Fruit fly (Drosophila melanogaster): ENCODE results near the gene CG43347.

CG43347 gene

dm6 chrX:10587445-10587844, 32.5 kb downstream of the CG43347 start:
- no peak for TF ChIP-seq Hr96 (GFP tag; optimal IDR thresholded peaks at IDR 0.05)
- TF ChIP-seq toe (GFP tag; optimal IDR thresholded peaks at IDR 0.05) = no peak
- TF ChIP-seq CG12768 (GFP tag; optimal IDR thresholded peaks at IDR 0.05) = no peak
- TF ChIP-seq ovo (GFP tag; optimal IDR thresholded peaks at IDR 0.05) = no peak
- peak; percentile 24 for TF ChIP-seq CG7101 (tag; optimal IDR thresholded peaks at IDR 0.05)
- TF ChIP-seq pad (GFP tag; optimal IDR thresholded peaks at IDR 0.05) = peak; percentile 7
- TF ChIP-seq Crg-1 (GFP tag; optimal IDR thresholded peaks at IDR 0.05) = no peak
- TF ChIP-seq CG7045 (GFP tag; optimal IDR thresholded peaks at IDR 0.05) = no peak
- TF ChIP-seq tj (GFP tag; optimal IDR thresholded peaks at IDR 0.05) = no peak
- peak; percentile 95 for TF ChIP-seq bab1 (GFP tag; optimal IDR thresholded peaks at IDR 0.05)
- TF ChIP-seq Clk (GFP tag; optimal IDR thresholded peaks at IDR 0.05) = no peak
- no peak for TF ChIP-seq kay (GFP tag; ENCODE audit: borderline replicate concordance)
- no peak for TF ChIP-seq CG33017 (tag; optimal IDR thresholded peaks at IDR 0.05)
- no peak for TF ChIP-seq CG5204 (GFP tag; optimal IDR thresholded peaks at IDR 0.05)
- TF ChIP-seq CG11617 (GFP tag; optimal IDR thresholded peaks at IDR 0.05) = no peak
- peak; percentile 63 for TF ChIP-seq CG14711 (tag; optimal IDR thresholded peaks at IDR 0.05)
- TF ChIP-seq CG1620 (GFP tag; optimal IDR thresholded peaks at IDR 0.05) = no peak

dm6 chrX:10586173-10586572, 33.8 kb downstream of the CG43347 start:
- TF ChIP-seq cnc (optimal IDR thresholded peaks at IDR 0.05) (no peak), Clk (GFP tag; optimal IDR thresholded peaks at IDR 0.05) (no peak), CG11617 (GFP tag; optimal IDR thresholded peaks at IDR 0.05) (no peak), tj (GFP tag; optimal IDR thresholded peaks at IDR 0.05) (peak; percentile 96)

- TF ChIP-seq kay (GFP tag; ENCODE audit: borderline replicate concordance) (peak; percentile 78), CG5204 (GFP tag; optimal IDR thresholded peaks at IDR 0.05) (no peak), tj (GFP tag; optimal IDR thresholded peaks at IDR 0.05) (peak; percentile 68), bab1 (GFP tag; optimal IDR thresholded peaks at IDR 0.05) (peak; percentile 32), CG7045 (GFP tag; optimal IDR thresholded peaks at IDR 0.05) (no peak), toe (GFP tag; optimal IDR thresholded peaks at IDR 0.05) (no peak), CG33017 (tag; optimal IDR thresholded peaks at IDR 0.05) (no peak), CG7101 (tag; optimal IDR thresholded peaks at IDR 0.05) (no peak), cic (GFP tag; optimal IDR thresholded peaks at IDR 0.05) (peak; percentile 43), CG14711 (tag; optimal IDR thresholded peaks at IDR 0.05) (no peak), CG1620 (GFP tag; optimal IDR thresholded peaks at IDR 0.05) (no peak), cnc (optimal IDR thresholded peaks at IDR 0.05) (no peak), Hr96 (GFP tag; optimal IDR thresholded peaks at IDR 0.05) (peak; percentile 36), ovo (GFP tag; optimal IDR thresholded peaks at IDR 0.05) (peak; percentile 43), Mnt (GFP tag; optimal IDR thresholded peaks at IDR 0.05) (peak; percentile 43), CG11617 (GFP tag; optimal IDR thresholded peaks at IDR 0.05) (no peak), CG12768 (GFP tag; optimal IDR thresholded peaks at IDR 0.05) (no peak), pad (GFP tag; optimal IDR thresholded peaks at IDR 0.05) (peak; percentile 88), Clk (GFP tag; optimal IDR thresholded peaks at IDR 0.05) (no peak), Crg-1 (GFP tag; optimal IDR thresholded peaks at IDR 0.05) (no peak)
Measured at dm6 chrX:10585158-10585634, 34.8 kb downstream of the CG43347 start, which contains the start of gene spri. TSS of gene spri (minus strand) at chrX:10585422.

dm6 chrX:10584461-10584860, 35.5 kb downstream of the CG43347 start:
- TF ChIP-seq CG7045 (GFP tag; optimal IDR thresholded peaks at IDR 0.05) (no peak), CG12768 (GFP tag; optimal IDR thresholded peaks at IDR 0.05) (no peak), bab1 (GFP tag; optimal IDR thresholded peaks at IDR 0.05) (peak; percentile 75)

dm6 chrX:10582064-10582463, 37.9 kb downstream of the CG43347 start:
- TF ChIP-seq pad (GFP tag; optimal IDR thresholded peaks at IDR 0.05) (no peak), cnc (optimal IDR thresholded peaks at IDR 0.05) (no peak), CG7045 (GFP tag; optimal IDR thresholded peaks at IDR 0.05) (no peak)

- TF ChIP-seq CG1620 (GFP tag; optimal IDR thresholded peaks at IDR 0.05) (no peak), CG7101 (tag; optimal IDR thresholded peaks at IDR 0.05) (no peak), CG5204 (GFP tag; optimal IDR thresholded peaks at IDR 0.05) (no peak), CG7045 (GFP tag; optimal IDR thresholded peaks at IDR 0.05) (no peak), bab1 (GFP tag; optimal IDR thresholded peaks at IDR 0.05) (no peak), ovo (GFP tag; optimal IDR thresholded peaks at IDR 0.05) (no peak), tj (GFP tag; optimal IDR thresholded peaks at IDR 0.05) (no peak), pad (GFP tag; optimal IDR thresholded peaks at IDR 0.05) (no peak), toe (GFP tag; optimal IDR thresholded peaks at IDR 0.05) (no peak), CG11617 (GFP tag; optimal IDR thresholded peaks at IDR 0.05) (no peak), CG14711 (tag; optimal IDR thresholded peaks at IDR 0.05) (no peak), cic (GFP tag; optimal IDR thresholded peaks at IDR 0.05) (no peak), Hr96 (GFP tag; optimal IDR thresholded peaks at IDR 0.05) (no peak), Crg-1 (GFP tag; optimal IDR thresholded peaks at IDR 0.05) (no peak)
Measured at dm6 chrX:10581476-10581875, 38.5 kb downstream of the CG43347 start.

dm6 chrX:10580459-10581103, 39.4 kb downstream of the CG43347 start:
- TF ChIP-seq Mnt (GFP tag; optimal IDR thresholded peaks at IDR 0.05) (no peak), bab1 (GFP tag; optimal IDR thresholded peaks at IDR 0.05) (no peak), Hr96 (GFP tag; optimal IDR thresholded peaks at IDR 0.05) (no peak), CG7101 (tag; optimal IDR thresholded peaks at IDR 0.05) (no peak), CG5204 (GFP tag; optimal IDR thresholded peaks at IDR 0.05) (no peak), Clk (GFP tag; optimal IDR thresholded peaks at IDR 0.05) (no peak), toe (GFP tag; optimal IDR thresholded peaks at IDR 0.05) (no peak), CG14711 (tag; optimal IDR thresholded peaks at IDR 0.05) (no peak)

Measured in whole organism, adult.